Fruit fly (Drosophila melanogaster) whole organism, prepupa: ENCODE data around the gene Vha16-3.

Experiments
- CG10669 ChIP-seq: fragments of 200-800 bp; sonication (Bioruptor generic); optimal IDR thresholded peaks from 3 replicates; lab custom pipeline; 2018; ENCODE audit warnings: missing biosample characterization, mild to moderate bottlenecking, missing genetic modification characterization, moderate library complexity
- CG11762 ChIP-seq: fragments of 200-800 bp; sonication (Bioruptor generic); optimal IDR thresholded peaks from 3 replicates; lab custom pipeline; 2016; ENCODE audit warnings: missing biosample characterization, missing genetic modification characterization; ENCODE audit not compliant: insufficient read depth
- CG1621 ChIP-seq: fragments of 200-800 bp; sonication (Bioruptor generic); optimal IDR thresholded peaks from 3 replicates; lab custom pipeline; 2018; ENCODE audit warnings: missing biosample characterization, mild to moderate bottlenecking, missing genetic modification characterization
- CG3032 ChIP-seq: fragments of 200-800 bp; optimal IDR thresholded peaks from 2 replicates; lab custom pipeline; 2019; ENCODE audit warnings: missing biosample characterization, mild to moderate bottlenecking, missing genetic modification characterization, moderate library complexity
- CG31627 ChIP-seq: fragments of 200-800 bp; sonication (Bioruptor generic); optimal IDR thresholded peaks from 3 replicates; lab custom pipeline; 2016; ENCODE audit warnings: missing biosample characterization, missing genetic modification characterization
- CG32006 ChIP-seq: fragments of 200-800 bp; sonication (Bioruptor generic); optimal IDR thresholded peaks from 3 replicates; lab custom pipeline; 2017; ENCODE audit warnings: missing biosample characterization, mild to moderate bottlenecking, missing genetic modification characterization
- CG34406 ChIP-seq: fragments of 200-800 bp; sonication (Bioruptor generic); optimal IDR thresholded peaks from 3 replicates; lab custom pipeline; 2016; ENCODE audit warnings: missing biosample characterization, missing genetic modification characterization
- CG3919 ChIP-seq: fragments of 200-800 bp; sonication (Bioruptor generic); optimal IDR thresholded peaks from 3 replicates; lab custom pipeline; 2016; ENCODE audit warnings: missing biosample characterization, missing genetic modification characterization
- CG4318 ChIP-seq: fragments of 200-800 bp; sonication (Bioruptor generic); optimal IDR thresholded peaks from 3 replicates; lab custom pipeline; 2017; ENCODE audit warnings: missing biosample characterization, mild to moderate bottlenecking, missing genetic modification characterization
- CG6163 ChIP-seq: fragments of 200-800 bp; sonication (Bioruptor generic); IDR thresholded peaks from 3 replicates; pipeline ENCODE4 v1.3.6; 2022; ENCODE audit warnings: missing biosample characterization, missing genetic modification characterization
- CG6792 ChIP-seq: fragments of 200-800 bp; sonication (Bioruptor generic); optimal IDR thresholded peaks from 3 replicates; lab custom pipeline; 2016; ENCODE audit warnings: missing biosample characterization, missing genetic modification characterization
- CG6808 ChIP-seq: fragments of 200-800 bp; sonication (Bioruptor generic); optimal IDR thresholded peaks from 3 replicates; lab custom pipeline; 2017; ENCODE audit warnings: missing biosample characterization, missing genetic modification characterization, mild to moderate bottlenecking, moderate library complexity, missing genetic modification reagents
- CG6854 ChIP-seq: fragments of 200-800 bp; sonication (Bioruptor generic); optimal IDR thresholded peaks from 2 replicates; lab custom pipeline; 2017; ENCODE audit warnings: missing biosample characterization, mild to moderate bottlenecking, missing genetic modification characterization
- CG7368 ChIP-seq: fragments of 200-800 bp; sonication (Bioruptor generic); optimal IDR thresholded peaks from 3 replicates; lab custom pipeline; 2016; ENCODE audit warnings: missing biosample characterization, missing genetic modification characterization
- CG8319 ChIP-seq: fragments of 200-800 bp; sonication (Bioruptor generic); optimal IDR thresholded peaks from 3 replicates; lab custom pipeline; 2016; ENCODE audit warnings: missing biosample characterization, missing genetic modification characterization
- CG8632 ChIP-seq: fragments of 200-800 bp; sonication (Bioruptor generic); optimal IDR thresholded peaks from 3 replicates; lab custom pipeline; 2016; ENCODE audit warnings: missing biosample characterization, missing genetic modification characterization
- CG9139 ChIP-seq: fragments of 200-800 bp; sonication (Bioruptor generic); optimal IDR thresholded peaks from 3 replicates; lab custom pipeline; 2017; ENCODE audit warnings: missing biosample characterization, mild to moderate bottlenecking, missing genetic modification characterization
- Eip75B ChIP-seq: fragments of 200-800 bp; sonication (Bioruptor generic); optimal IDR thresholded peaks from 3 replicates; lab custom pipeline; 2016; ENCODE audit warnings: missing biosample characterization, missing genetic modification characterization
- Eip78C ChIP-seq: fragments of 200-800 bp; sonication (Bioruptor generic); peaks from one replicate; lab custom pipeline; 2016; ENCODE audit warnings: missing biosample characterization, missing genetic modification characterization
- Eip93F ChIP-seq: fragments of 200-800 bp; sonication (Bioruptor generic); optimal IDR thresholded peaks from 2 replicates; lab custom pipeline; 2016; ENCODE audit warnings: missing biosample characterization, mild to moderate bottlenecking, missing genetic modification characterization
- Ets96B ChIP-seq: fragments of 200-800 bp; optimal IDR thresholded peaks from 2 replicates; lab custom pipeline; 2019; ENCODE audit warnings: missing biosample characterization, mild to moderate bottlenecking, missing genetic modification characterization, moderate library complexity
- Gug ChIP-seq: fragments of 200-800 bp; sonication (Bioruptor generic); IDR thresholded peaks from 2 replicates; pipeline ENCODE4 v1.3.6; 2022; ENCODE audit warnings: missing biosample characterization, missing genetic modification characterization
- Hr38 ChIP-seq: sonication (Bioruptor generic); optimal IDR thresholded peaks from 2 replicates; lab custom pipeline; 2016; ENCODE audit warnings: missing biosample characterization, missing genetic modification characterization
- Hr39 ChIP-seq: fragments of 200-800 bp; sonication (Bioruptor generic); optimal IDR thresholded peaks from 2 replicates; lab custom pipeline; 2016; ENCODE audit warnings: missing biosample characterization, missing genetic modification characterization
- Met ChIP-seq: fragments of 200-800 bp; sonication (Bioruptor generic); optimal IDR thresholded peaks from 3 replicates; lab custom pipeline; 2016; ENCODE audit warnings: missing biosample characterization, missing genetic modification characterization
- OdsH ChIP-seq: fragments of 200-800 bp; sonication (Bioruptor generic); optimal IDR thresholded peaks from 3 replicates; lab custom pipeline; 2016; ENCODE audit warnings: missing biosample characterization, missing genetic modification characterization
- Smox ChIP-seq: fragments of 200-800 bp; sonication (Bioruptor generic); optimal IDR thresholded peaks from 3 replicates; lab custom pipeline; 2016; ENCODE audit warnings: missing biosample characterization, missing genetic modification characterization
- Sox14 ChIP-seq: fragments of 200-800 bp; sonication (Bioruptor generic); optimal IDR thresholded peaks from 3 replicates; lab custom pipeline; 2016; ENCODE audit warnings: missing biosample characterization, missing genetic modification characterization
- achi ChIP-seq: fragments of 200-800 bp; sonication (Bioruptor generic); optimal IDR thresholded peaks from 3 replicates; lab custom pipeline; 2016; ENCODE audit warnings: missing biosample characterization, missing genetic modification characterization
- acj6 ChIP-seq: fragments of 200-800 bp; sonication (Bioruptor generic); optimal IDR thresholded peaks from 3 replicates; lab custom pipeline; 2016; ENCODE audit warnings: missing biosample characterization, missing genetic modification characterization
- dsx ChIP-seq: fragments of 200-800 bp; optimal IDR thresholded peaks from 3 replicates; lab custom pipeline; 2019; ENCODE audit warnings: missing biosample characterization, mild to moderate bottlenecking, missing genetic modification characterization, moderate library complexity; ENCODE audit not compliant: poor library complexity, severe bottlenecking
- eg ChIP-seq: fragments of 200-800 bp; sonication (Bioruptor generic); IDR thresholded peaks from 3 replicates; pipeline ENCODE4 v1.3.6; 2022; ENCODE audit warnings: missing biosample characterization, missing genetic modification characterization
- esn ChIP-seq: fragments of 200-800 bp; sonication (Bioruptor generic); optimal IDR thresholded peaks from 2 replicates; lab custom pipeline; 2016; ENCODE audit warnings: missing biosample characterization, mild to moderate bottlenecking, missing genetic modification characterization, moderate library complexity
- fkh ChIP-seq: fragments of 200-800 bp; sonication (Bioruptor generic); optimal IDR thresholded peaks from 3 replicates; lab custom pipeline; 2017; ENCODE audit warnings: missing biosample characterization, mild to moderate bottlenecking, missing genetic modification characterization, moderate library complexity
- lz ChIP-seq: fragments of 200-800 bp; sonication (Bioruptor generic); optimal IDR thresholded peaks from 3 replicates; lab custom pipeline; 2016; ENCODE audit warnings: missing biosample characterization, missing genetic modification characterization
- salr ChIP-seq, 2 experiments: fragments of 200-800 bp; sonication (Bioruptor generic); optimal IDR thresholded peaks; 3 replicates each; lab custom pipeline; 2016 to 2018; ENCODE audit warnings: missing biosample characterization in 2 of 2, missing genetic modification characterization in 2 of 2, mild to moderate bottlenecking in 1 of 2
- ss ChIP-seq, 2 experiments: fragments of 200-800 bp; sonication (Bioruptor generic); optimal IDR thresholded peaks; 2 replicates in 1 of 2; 3 replicates in 1 of 2; lab custom pipeline; 2017 to 2018; ENCODE audit warnings: mild to moderate bottlenecking in 2 of 2, missing biosample characterization in 2 of 2, missing genetic modification characterization in 2 of 2, moderate library complexity in 1 of 2
- svp ChIP-seq: fragments of 200-800 bp; sonication (Bioruptor generic); peaks from one replicate; lab custom pipeline; 2016; ENCODE audit warnings: missing biosample characterization, missing genetic modification characterization

The Vha16-3 gene

dm6 chr3L:11448935-11449334, 24.2 kb upstream of the Vha16-3 start (continued):
- TF ChIP-seq CG1621 (peak; percentile 50), Hr38 (no peak), CG31627 (GFP tag; lab: Kevin White, UChicago) (no peak), CG11762 (GFP tag; lab: Kevin White, UChicago) (peak; percentile 65), CG34406 (GFP tag; lab: Kevin White, UChicago) (peak; percentile 22), Eip93F (GFP tag; lab: Kevin White, UChicago) (no peak), CG6808 (GFP tag; lab: Kevin White, UChicago) (no peak), Met (GFP tag; lab: Kevin White, UChicago) (no peak), CG6792 (GFP tag; lab: Kevin White, UChicago) (peak; percentile 25), CG7368 (GFP tag; lab: Kevin White, UChicago) (peak; percentile 53), CG9139 (no peak), svp (GFP tag; lab: Kevin White, UChicago) (peak; percentile 23), CG6854 (no peak), Gug (GFP tag; lab: Robert Waterston, UW) (peak; percentile 90), Hr39 (GFP tag; lab: Kevin White, UChicago) (peak; percentile 12), esn (GFP tag; lab: Kevin White, UChicago) (no peak), Smox (GFP tag; lab: Kevin White, UChicago) (no peak), CG3032 (tag; lab: Kevin White, UChicago) (peak; percentile 55), CG10669 (peak; percentile 48), CG6163 (GFP tag; lab: Robert Waterston, UW) (peak; percentile 95), lz (GFP tag; lab: Kevin White, UChicago) (peak; percentile 2), dsx (peak; percentile 42), fkh (GFP tag; lab: Kevin White, UChicago) (no peak)

dm6 chr3L:11450535-11450934, 22.6 kb upstream of the Vha16-3 start:
- TF ChIP-seq CG8632: peak; percentile 5
- peak; percentile 8 for TF ChIP-seq svp (GFP tag; lab: Kevin White, UChicago)
- no peak for TF ChIP-seq fkh (GFP tag; lab: Kevin White, UChicago)
- peak in 1 of 2 experiments; percentile 8 for TF ChIP-seq ss (GFP tag; optimal IDR thresholded peaks at IDR 0.05; lab: Kevin White, UChicago)
- TF ChIP-seq OdsH (GFP tag; lab: Kevin White, UChicago): no peak
- TF ChIP-seq Sox14 (GFP tag; lab: Kevin White, UChicago): no peak
- no peak for TF ChIP-seq CG9139
- TF ChIP-seq Ets96B (tag; lab: Kevin White, UChicago): peak; percentile 44
- TF ChIP-seq Hr39 (GFP tag; lab: Kevin White, UChicago): no peak
- peak; percentile 23 for TF ChIP-seq acj6 (GFP tag; lab: Kevin White, UChicago)
- peak; percentile 18 for TF ChIP-seq dsx
- peak; percentile 3 for TF ChIP-seq CG3919 (GFP tag; lab: Kevin White, UChicago)
- peak; percentile 21 for TF ChIP-seq achi (GFP tag; lab: Kevin White, UChicago)
- TF ChIP-seq CG32006 (GFP tag; lab: Kevin White, UChicago): peak; percentile 8
- TF ChIP-seq Eip75B: no peak
- TF ChIP-seq Eip78C (GFP tag; lab: Kevin White, UChicago): peak; percentile 23

- TF ChIP-seq CG6808 (GFP tag; lab: Kevin White, UChicago) (no peak), CG4318 (GFP tag; lab: Kevin White, UChicago) (no peak), Eip78C (GFP tag; lab: Kevin White, UChicago) (peak; percentile 62), CG1621 (peak; percentile 13), Eip75B (no peak), ss (GFP tag; optimal IDR thresholded peaks at IDR 0.05; lab: Kevin White, UChicago) (peak in 1 of 2 experiments; percentile 13), svp (GFP tag; lab: Kevin White, UChicago) (peak; percentile 44), eg (GFP tag; lab: Robert Waterston, UW) (no peak), CG10669 (no peak), CG8319 (GFP tag; lab: Kevin White, UChicago) (no peak), salr (GFP tag; optimal IDR thresholded peaks at IDR 0.05; lab: Kevin White, UChicago) (no peak)
- TF ChIP-seq, all 60 proteins: peak for 4
These were observed 18.6 kb upstream of the Vha16-3 start for dm6 chr3L:11454461-11454860.
